Worm (Caenorhabditis elegans) whole organism, young adult: ENCODE data around the gene B0432.8.

Experiments used
- T07F8.4 ChIP-seq: sonication (generic microtip); optimal IDR thresholded peaks from 2 replicates; lab custom pipeline; 2016; ENCODE audit warnings: mild to moderate bottlenecking, missing genetic modification characterization, moderate library complexity, missing compliant biosample characterization
- Y53F4B.3 ChIP-seq: fragments of 200-800 bp; sonication (Bioruptor generic); IDR thresholded peaks from 2 replicates; pipeline ENCODE4 v1.3.6; 2022; ENCODE audit warnings: missing genetic modification reagents, missing genetic modification characterization, missing compliant biosample characterization
- Y67H2A.10 ChIP-seq: fragments of 200-800 bp; sonication (Bioruptor generic); conservative IDR thresholded peaks from 2 replicates; pipeline ENCODE4 v1.3.6; 2022; ENCODE audit warnings: missing genetic modification reagents, missing genetic modification characterization, missing compliant biosample characterization
- ZK185.1 ChIP-seq: sonication (generic microtip); optimal IDR thresholded peaks from 2 replicates; lab custom pipeline; 2016; ENCODE audit warnings: mild to moderate bottlenecking, missing genetic modification characterization, missing compliant biosample characterization; ENCODE audit not compliant: poor library complexity, severe bottlenecking
- cebp-2 ChIP-seq: fragments of 200-800 bp; sonication (Bioruptor generic); IDR thresholded peaks from 2 replicates; pipeline ENCODE4 v1.3.6; 2022; ENCODE audit warnings: missing genetic modification characterization, missing compliant biosample characterization
- ceh-58 ChIP-seq: fragments of 200-800 bp; sonication (Bioruptor generic); IDR thresholded peaks from 2 replicates; pipeline ENCODE4 v1.3.6; 2022; ENCODE audit warnings: missing genetic modification characterization, missing compliant biosample characterization
- dpl-1 ChIP-seq: fragments of 150-350 bp; optimal IDR thresholded peaks from 2 replicates; lab custom pipeline; 2014; ENCODE audit warnings: missing biosample characterization, missing genetic modification reagents, missing genetic modification characterization
- efl-1 ChIP-seq: fragments of 150-350 bp; optimal IDR thresholded peaks from 2 replicates; lab custom pipeline; 2014; ENCODE audit warnings: missing biosample characterization, missing genetic modification reagents, missing genetic modification characterization
- ekl-4 ChIP-seq: fragments of 200-800 bp; sonication (Bioruptor generic); IDR thresholded peaks from 2 replicates; pipeline ENCODE4 v1.3.6; 2022; ENCODE audit warnings: missing genetic modification reagents, missing genetic modification characterization, missing compliant biosample characterization
- lsl-1 ChIP-seq: fragments of 200-800 bp; sonication (Bioruptor generic); optimal IDR thresholded peaks from 2 replicates; lab custom pipeline; 2018; ENCODE audit warnings: mild to moderate bottlenecking, missing genetic modification characterization, moderate library complexity, missing compliant biosample characterization
- nfya-1 ChIP-seq: sonication (generic microtip); optimal IDR thresholded peaks from 2 replicates; lab custom pipeline; 2017; ENCODE audit warnings: antibody characterized with exemption, missing compliant biosample characterization, missing genetic modification characterization, borderline replicate concordance; ENCODE audit not compliant: insufficient read depth
- snpc-4 ChIP-seq, 5 experiments: fragments of 150-350 bp in 1 of 5; sonication (generic microtip) in 4 of 5; optimal IDR thresholded peaks; 2 replicates each; lab custom pipeline; 2014 to 2018; ENCODE audit warnings: missing genetic modification characterization in 5 of 5, missing biosample characterization in 3 of 5, antibody characterized with exemption in 2 of 5, mild to moderate bottlenecking in 2 of 5, missing compliant biosample characterization in 2 of 5, missing genotype in 2 of 5, moderate library complexity in 2 of 5, missing genetic modification reagents in 1 of 5
- unc-62 ChIP-seq: fragments of 150-350 bp; optimal IDR thresholded peaks from 2 replicates; lab custom pipeline; 2014; ENCODE audit warnings: missing biosample characterization, missing genetic modification reagents, missing genetic modification characterization

DNA sequence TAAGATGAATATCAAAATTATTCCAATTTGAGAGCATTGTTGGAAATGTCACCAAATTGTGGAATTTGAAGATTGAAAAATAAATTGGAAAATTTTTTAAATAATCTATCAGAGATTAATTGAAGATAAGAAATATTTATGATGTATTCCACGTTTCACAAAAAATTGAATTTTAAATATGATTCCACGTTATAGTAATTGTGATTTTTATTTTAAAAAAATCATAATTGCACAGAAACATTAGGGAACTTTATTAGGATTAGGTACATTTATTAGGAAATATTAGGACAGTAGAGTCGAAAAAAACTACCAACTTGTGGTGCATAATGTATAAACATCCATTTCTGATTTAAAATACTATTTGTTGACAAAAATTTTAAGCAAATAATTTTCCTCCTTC lies 16.1 kb upstream of the B0432.8 start, which contains the start of gene B0432.11:
- TF ChIP-seq cebp-2 (GFP tag; lab: Robert Waterston, UW) (no peak), Y53F4B.3 (GFP tag; lab: Robert Waterston, UW) (no peak), efl-1 (GFP tag; lab: Kevin White, UChicago) (no peak), unc-62 (GFP tag; lab: Kevin White, UChicago) (no peak), ZK185.1 (tag; lab: Kevin White, UChicago) (no peak), ekl-4 (no peak), lsl-1 (no peak), ceh-58 (no peak), snpc-4 (GFP tag; optimal IDR thresholded peaks at IDR 0.05; lab: Kevin White, UChicago) (no peak), snpc-4 (tag; optimal IDR thresholded peaks at IDR 0.05; lab: Kevin White, UChicago) (no peak), T07F8.4 (tag; lab: Kevin White, UChicago) (no peak), nfya-1 (tag; lab: Kevin White, UChicago) (no peak), Y67H2A.10 (GFP tag; lab: Robert Waterston, UW) (no peak), dpl-1 (no peak)
